Worm (Caenorhabditis elegans): ENCODE results near the gene C25F9.13.

The C25F9.13 gene

DNA sequence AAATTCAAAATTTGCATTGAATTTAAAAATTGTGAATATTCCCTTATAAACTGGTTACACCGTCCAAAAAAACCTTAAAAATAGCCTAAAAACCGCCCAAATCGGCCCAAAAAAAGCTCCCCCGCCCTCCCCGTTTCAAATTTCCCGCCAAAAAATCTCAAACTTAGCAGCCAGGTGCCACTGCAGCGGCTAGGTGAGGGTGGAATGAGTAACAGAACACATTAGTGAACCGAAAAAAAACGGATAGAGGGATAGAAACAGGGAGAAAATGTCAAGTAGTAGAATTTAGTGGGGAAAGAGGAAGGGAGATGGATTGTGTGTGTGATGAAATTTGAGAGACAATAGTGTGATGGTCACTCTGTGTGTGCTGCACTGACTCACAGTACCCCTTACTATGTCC is 46.8 kb downstream of the C25F9.13 start:
- TF ChIP-seq nhr-129 (tag; optimal IDR thresholded peaks at IDR 0.05), result peak; percentile 15
- TF ChIP-seq lin-13 (GFP tag; optimal IDR thresholded peaks at IDR 0.05), result no peak
